Worm (Caenorhabditis elegans): Measurements from ENCODE around the gene JC8.16.

- no peak for TF ChIP-seq ref-2 (tag; optimal IDR thresholded peaks at IDR 0.05)
- TF ChIP-seq tbx-2 (tag; optimal IDR thresholded peaks at IDR 0.05), result no peak
- TF ChIP-seq ama-1 (optimal IDR thresholded peaks at IDR 0.05), result no peak
- TF ChIP-seq K09A11.1 (tag; optimal IDR thresholded peaks at IDR 0.05; ENCODE audit: insufficient read depth), result no peak
- TF ChIP-seq ceh-2 (tag; optimal IDR thresholded peaks at IDR 0.05), result no peak
- no peak for TF ChIP-seq nhr-11 (tag; optimal IDR thresholded peaks at IDR 0.05)
- no peak for TF ChIP-seq ahr-1 (tag; optimal IDR thresholded peaks at IDR 0.05)
These were observed 37.3 kb upstream of the JC8.16 start, which contains the start of gene C48D1.5 for ce11 chrIV:13221657-13222056.

All from whole organism, late embryonic.